Worm (Caenorhabditis elegans) whole organism, L4 larva: Measurements from ENCODE around the gene pro-1.

Experiments used
- F44E2.7 ChIP-seq: fragments of 200-800 bp; sonication (Bioruptor generic); IDR thresholded peaks from 2 replicates; pipeline ENCODE4 v2.1.2; 2022; ENCODE audit warnings: missing genetic modification characterization, missing compliant biosample characterization
- T20F7.1 ChIP-seq: fragments of 200-800 bp; sonication (Bioruptor generic); optimal IDR thresholded peaks from 2 replicates; lab custom pipeline; 2018; ENCODE audit warnings: mild to moderate bottlenecking, missing genetic modification characterization, missing compliant biosample characterization
- Y105C5A.15 ChIP-seq: fragments of 200-800 bp; sonication (Bioruptor generic); IDR thresholded peaks from 2 replicates; pipeline ENCODE4 v1.3.6; 2022; ENCODE audit warnings: missing genetic modification characterization, missing compliant biosample characterization
- Y48G9A.11 ChIP-seq: fragments of 200-800 bp; sonication (Bioruptor generic); IDR thresholded peaks from 2 replicates; pipeline ENCODE4 v1.3.6; 2022; ENCODE audit warnings: missing genetic modification reagents, missing genetic modification characterization, missing compliant biosample characterization
- Y75B8A.6 ChIP-seq: fragments of 200-800 bp; sonication (Bioruptor generic); IDR thresholded peaks from 2 replicates; pipeline ENCODE4 v1.3.6; 2022; ENCODE audit warnings: missing genetic modification reagents, missing genetic modification characterization, missing compliant biosample characterization
- ZK337.2 ChIP-seq: fragments of 200-800 bp; sonication (Bioruptor generic); IDR thresholded peaks from 2 replicates; pipeline ENCODE4 v1.3.6; 2022; ENCODE audit warnings: missing genetic modification reagents, missing genetic modification characterization, missing compliant biosample characterization
- aha-1 ChIP-seq: fragments of 150-350 bp; peaks from one replicate; lab custom pipeline; 2014; ENCODE audit warnings: missing biosample characterization, missing genetic modification characterization
- arid-1 ChIP-seq: fragments of 200-800 bp; sonication (Bioruptor generic); conservative IDR thresholded peaks from 2 replicates; pipeline ENCODE4 v1.3.6; 2022; ENCODE audit warnings: missing genetic modification reagents, missing genetic modification characterization, missing compliant biosample characterization
- attf-4 ChIP-seq: sonication (generic microtip); optimal IDR thresholded peaks from 3 replicates; lab custom pipeline; 2017; ENCODE audit warnings: missing biosample characterization, missing genetic modification characterization
- ceh-28 ChIP-seq: fragments of 150-350 bp; optimal IDR thresholded peaks from 2 replicates; lab custom pipeline; 2014; ENCODE audit warnings: missing biosample characterization, missing genetic modification reagents, missing genetic modification characterization
- ceh-32 ChIP-seq: sonication (generic microtip); optimal IDR thresholded peaks from 2 replicates; lab custom pipeline; 2016; ENCODE audit warnings: mild to moderate bottlenecking, missing genetic modification characterization, missing compliant biosample characterization; ENCODE audit not compliant: poor library complexity
- ceh-62 ChIP-seq: sonication (generic microtip); optimal IDR thresholded peaks from 2 replicates; lab custom pipeline; 2017; ENCODE audit warnings: missing biosample characterization, missing genetic modification characterization
- ceh-82 ChIP-seq: sonication (generic microtip); optimal IDR thresholded peaks from 2 replicates; lab custom pipeline; 2017; ENCODE audit warnings: missing biosample characterization, missing genetic modification characterization
- daf-16 ChIP-seq, 3 experiments: sonication (generic microtip); optimal IDR thresholded peaks; 2 replicates each; lab custom pipeline; 2016 to 2017; ENCODE audit warnings: missing genetic modification characterization in 3 of 3, missing genetic modification reagents in 3 of 3, mild to moderate bottlenecking in 2 of 3, missing compliant biosample characterization in 2 of 3, missing biosample characterization in 1 of 3, moderate library complexity in 1 of 3
- daf-19 ChIP-seq: fragments of 200-800 bp; sonication (Bioruptor generic); conservative IDR thresholded peaks from 2 replicates; pipeline ENCODE4 v1.3.6; 2022; ENCODE audit warnings: missing genetic modification characterization, missing compliant biosample characterization
- dmd-9 ChIP-seq: fragments of 200-800 bp; sonication (Bioruptor generic); IDR thresholded peaks from 2 replicates; pipeline ENCODE4 v1.3.6; 2022; ENCODE audit warnings: missing genetic modification reagents, missing genetic modification characterization, missing compliant biosample characterization
- dve-1 ChIP-seq: sonication (generic microtip); optimal IDR thresholded peaks from 2 replicates; lab custom pipeline; 2017; ENCODE audit warnings: antibody characterized with exemption, mild to moderate bottlenecking, missing genetic modification characterization, missing compliant biosample characterization; ENCODE audit not compliant: insufficient read depth
- egl-27 ChIP-seq: sonication (generic microtip); optimal IDR thresholded peaks from 3 replicates; lab custom pipeline; 2017; ENCODE audit warnings: missing biosample characterization, missing genetic modification reagents, missing genetic modification characterization
- gei-8 ChIP-seq: fragments of 200-800 bp; sonication (Bioruptor generic); optimal IDR thresholded peaks from 2 replicates; lab custom pipeline; 2018; ENCODE audit warnings: mild to moderate bottlenecking, missing genetic modification characterization, missing compliant biosample characterization
- hmg-1.1 ChIP-seq: fragments of 200-800 bp; sonication (Bioruptor generic); IDR thresholded peaks from 2 replicates; pipeline ENCODE4 v1.3.6; 2022; ENCODE audit warnings: missing genetic modification reagents, missing genetic modification characterization, missing compliant biosample characterization
- jun-1 ChIP-seq: fragments of 150-350 bp; optimal IDR thresholded peaks from 2 replicates; lab custom pipeline; 2014; ENCODE audit warnings: missing biosample characterization, missing genetic modification reagents, missing genetic modification characterization
- lim-7 ChIP-seq: fragments of 200-800 bp; sonication (Bioruptor generic); IDR thresholded peaks from 2 replicates; pipeline ENCODE4 v1.3.6; 2022; ENCODE audit warnings: missing genetic modification characterization, missing compliant biosample characterization
- lin-1 ChIP-seq: fragments of 200-800 bp; sonication (Bioruptor generic); IDR thresholded peaks from 2 replicates; pipeline ENCODE4 v1.3.6; 2022; ENCODE audit warnings: missing genetic modification reagents, missing genetic modification characterization, missing compliant biosample characterization
- mdl-1 ChIP-seq, 2 experiments: fragments of 150-350 bp in 1 of 2; sonication (generic microtip) in 1 of 2; optimal IDR thresholded peaks; 2 replicates each; lab custom pipeline; 2014 to 2017; ENCODE audit warnings: missing biosample characterization in 2 of 2, missing genetic modification characterization in 2 of 2
- mdt-29 ChIP-seq: fragments of 200-800 bp; sonication (Bioruptor generic); IDR thresholded peaks from 2 replicates; pipeline ENCODE4 v1.3.6; 2022; ENCODE audit warnings: missing genetic modification reagents, missing genetic modification characterization, missing compliant biosample characterization
- mep-1 ChIP-seq: fragments of 150-350 bp; sonication (generic microtip); optimal IDR thresholded peaks from 3 replicates; lab custom pipeline; 2014; ENCODE audit warnings: missing biosample characterization, missing genetic modification characterization
- nhr-102 ChIP-seq: sonication (generic microtip); optimal IDR thresholded peaks from 2 replicates; lab custom pipeline; 2016; ENCODE audit warnings: mild to moderate bottlenecking, missing genetic modification characterization, moderate library complexity, missing compliant biosample characterization
- nhr-111 ChIP-seq: fragments of 200-800 bp; sonication (Bioruptor generic); optimal IDR thresholded peaks from 2 replicates; lab custom pipeline; 2018; ENCODE audit warnings: mild to moderate bottlenecking, missing genetic modification characterization, missing compliant biosample characterization
- nhr-76 ChIP-seq: fragments of 150-350 bp; optimal IDR thresholded peaks from 2 replicates; lab custom pipeline; 2014; ENCODE audit warnings: missing biosample characterization, missing genetic modification characterization
- nhr-77 ChIP-seq: fragments of 150-350 bp; optimal IDR thresholded peaks from 2 replicates; lab custom pipeline; 2014; ENCODE audit warnings: missing biosample characterization, missing genetic modification characterization
- pha-4 ChIP-seq, 2 experiments: fragments of 150-350 bp in 1 of 2; fragments of 200-800 bp in 1 of 2; sonication (Bioruptor generic) in 1 of 2; IDR thresholded peaks in 1 of 2; optimal IDR thresholded peaks in 1 of 2; 2 replicates each; pipeline versions ENCODE4 v1.3.6 to Lab custom; 2014 to 2022; ENCODE audit warnings: missing genetic modification characterization in 2 of 2, missing genetic modification reagents in 2 of 2, missing biosample characterization in 1 of 2, missing compliant biosample characterization in 1 of 2
- saeg-2 ChIP-seq: fragments of 200-800 bp; sonication (Bioruptor generic); IDR thresholded peaks from 2 replicates; pipeline ENCODE4 v1.3.6; 2022; ENCODE audit warnings: missing genetic modification reagents, missing genetic modification characterization, missing compliant biosample characterization
- snpc-1.2 ChIP-seq: fragments of 200-800 bp; sonication (Bioruptor generic); IDR thresholded peaks from 2 replicates; pipeline ENCODE4 v1.3.6; 2022; ENCODE audit warnings: missing genetic modification reagents, missing genetic modification characterization, missing compliant biosample characterization
- spr-1 ChIP-seq: sonication (generic microtip); optimal IDR thresholded peaks from 2 replicates; lab custom pipeline; 2016; ENCODE audit warnings: mild to moderate bottlenecking, missing genetic modification characterization, missing compliant biosample characterization
- vab-7 ChIP-seq: fragments of 200-800 bp; sonication (Bioruptor generic); IDR thresholded peaks from 2 replicates; pipeline ENCODE4 v1.3.6; 2022; ENCODE audit warnings: missing genetic modification reagents, missing genetic modification characterization, missing compliant biosample characterization
- zfp-2 ChIP-seq: sonication (generic microtip); optimal IDR thresholded peaks from 2 replicates; lab custom pipeline; 2016; ENCODE audit warnings: mild to moderate bottlenecking, missing genetic modification characterization, missing compliant biosample characterization
- zip-11 ChIP-seq: fragments of 200-800 bp; sonication (Bioruptor generic); IDR thresholded peaks from 2 replicates; pipeline ENCODE4 v1.3.6; 2022; ENCODE audit warnings: missing genetic modification characterization, missing compliant biosample characterization
- zip-2 ChIP-seq: fragments of 150-350 bp; optimal IDR thresholded peaks from 2 replicates; lab custom pipeline; 2014; ENCODE audit warnings: missing biosample characterization, missing genetic modification characterization
- ztf-7 ChIP-seq: fragments of 150-350 bp; optimal IDR thresholded peaks from 2 replicates; lab custom pipeline; 2014; ENCODE audit warnings: missing biosample characterization, missing genetic modification characterization

pro-1 gene

ce11 chrII:10541923-10542486 is at the start of gene pro-1 (continued):
- TF ChIP-seq vab-7 (0 out of 2 replicates have a peak, but pooled peaks have one; percentile 68), mep-1 (peak; percentile 98), ztf-7 (tag; lab: Kevin White, UChicago) (peak; percentile 20), mdt-29 (peak; percentile 89), daf-19 (GFP tag; lab: Robert Waterston, UW) (peak; percentile 78), daf-16 (GFP tag; optimal IDR thresholded peaks at IDR 0.05; lab: Kevin White, UChicago) (peak in 1 of 2 experiments; percentile 37), daf-16 (tag; optimal IDR thresholded peaks at IDR 0.05; lab: Kevin White, UChicago) (peak; percentile 87), Y48G9A.11 (peak; percentile 56; the same call in 1 of the 2 replicates), jun-1 (tag; lab: Kevin White, UChicago) (peak; percentile 34), Y75B8A.6 (peak; percentile 45; the same call in 1 of the 2 replicates), attf-4 (no peak), dve-1 (tag; lab: Kevin White, UChicago) (peak; percentile 90), hmg-1.1 (GFP tag; lab: Robert Waterston, UW) (peak; percentile 80), nhr-76 (tag; lab: Kevin White, UChicago) (no peak), aha-1 (no peak), zip-11 (GFP tag; lab: Robert Waterston, UW) (peak; percentile 35; the same call in 1 of the 2 replicates), zfp-2 (tag; lab: Kevin White, UChicago) (no peak), arid-1 (peak; percentile 92), pha-4 (GFP tag; IDR thresholded peaks at IDR 0.05; lab: Robert Waterston, UW) (peak; percentile 87), pha-4 (tag; optimal IDR thresholded peaks at IDR 0.05; lab: Kevin White, UChicago) (peak; percentile 32), egl-27 (tag; lab: Kevin White, UChicago) (no peak), nhr-77 (tag; lab: Kevin White, UChicago) (peak; percentile 72), saeg-2 (GFP tag; lab: Robert Waterston, UW) (peak; percentile 83), nhr-102 (tag; lab: Kevin White, UChicago) (peak; percentile 85), ceh-82 (tag; lab: Kevin White, UChicago) (no peak), zip-2 (peak; percentile 61), ceh-62 (tag; lab: Kevin White, UChicago) (no peak), dmd-9 (peak; percentile 75; the same call in 1 of the 2 replicates), F44E2.7 (no peak), mdl-1 (tag; optimal IDR thresholded peaks at IDR 0.05; lab: Kevin White, UChicago) (peak; percentile 6 to 13), lim-7 (peak; percentile 70; the same call in 1 of the 2 replicates), gei-8 (GFP tag; lab: Kevin White, UChicago) (peak; percentile 12), ZK337.2 (GFP tag; lab: Robert Waterston, UW) (peak; percentile 68; the same call in 1 of the 2 replicates), nhr-111 (GFP tag; lab: Kevin White, UChicago) (peak; percentile 79), Y105C5A.15 (GFP tag; lab: Robert Waterston, UW) (peak; percentile 50; the same call in 1 of the 2 replicates), ceh-28 (peak; percentile 52), spr-1 (tag; lab: Kevin White, UChicago) (no peak), lin-1 (GFP tag; lab: Robert Waterston, UW) (peak; percentile 72), T20F7.1 (GFP tag; lab: Kevin White, UChicago) (peak; percentile 83)
- TF ChIP-seq, all 104 proteins: peak for 67

ce11 chrII:10587742-10588141 is 45.9 kb upstream of the pro-1 start, which contains the start of gene crn-3:
crn-3 (plus strand) TSS chrII:10588042.
- TF ChIP-seq zip-2 (no peak), ceh-32 (tag; lab: Kevin White, UChicago) (no peak), vab-7 (no peak), snpc-1.2 (GFP tag; lab: Robert Waterston, UW) (no peak)
